Worm (Caenorhabditis elegans) whole organism, dauer: ENCODE measurements around the gene srg-4.

Experiments used
- unc-62 ChIP-seq: sonication (generic microtip); optimal IDR thresholded peaks from 2 replicates; lab custom pipeline; 2017; ENCODE audit warnings: missing biosample characterization, missing genetic modification reagents, missing genetic modification characterization

srg-4 gene

ce11 chrIII:6261985-6262384 lies at the start of gene srg-4:
srg-4 (minus strand) TSS chrIII:6262085.
- TF ChIP-seq unc-62 (GFP tag; lab: Kevin White, UChicago), result no peak

ce11 chrIII:6311452-6311851 lies 49.6 kb upstream of the srg-4 start:
- TF ChIP-seq unc-62 (GFP tag; lab: Kevin White, UChicago), result no peak

ce11 chrIII:6310352-6310751 lies 48.5 kb upstream of the srg-4 start:
- no peak for TF ChIP-seq unc-62 (GFP tag; lab: Kevin White, UChicago)

- TF ChIP-seq unc-62 (GFP tag; lab: Kevin White, UChicago), result no peak
These were observed 47.2 kb upstream of the srg-4 start, which contains the start of gene gar-2 for ce11 chrIII:6309066-6309465. gar-2 (plus strand) TSS chrIII:6309366.

- TF ChIP-seq unc-62 (GFP tag; lab: Kevin White, UChicago), result no peak
These were observed 45.9 kb upstream of the srg-4 start for ce11 chrIII:6307832-6308231.

- TF ChIP-seq unc-62 (GFP tag; lab: Kevin White, UChicago), result no peak
These were observed 41.9 kb upstream of the srg-4 start for ce11 chrIII:6303787-6304186.

ce11 chrIII:6303114-6303647 lies 41.3 kb upstream of the srg-4 start, which contains the start of gene F47D12.9:
F47D12.9 (minus strand) TSS chrIII:6303380.
- TF ChIP-seq unc-62 (GFP tag; lab: Kevin White, UChicago), result no peak

ce11 chrIII:6300297-6300696 lies 38.4 kb upstream of the srg-4 start:
- no peak for TF ChIP-seq unc-62 (GFP tag; lab: Kevin White, UChicago)

- no peak for TF ChIP-seq unc-62 (GFP tag; lab: Kevin White, UChicago)
These were observed 36.2 kb upstream of the srg-4 start, which contains the start of gene F47D12.3 for ce11 chrIII:6298131-6298530. F47D12.3 (plus strand) TSS chrIII:6298461.

ce11 chrIII:6297599-6297998 lies 35.7 kb upstream of the srg-4 start:
- TF ChIP-seq unc-62 (GFP tag; lab: Kevin White, UChicago), result no peak

- no peak for TF ChIP-seq unc-62 (GFP tag; lab: Kevin White, UChicago)
These were observed 34.3 kb upstream of the srg-4 start, which contains the start of gene F47D12.7 for ce11 chrIII:6295972-6296700. F47D12.7 (minus strand) TSS chrIII:6296022.

- TF ChIP-seq unc-62 (GFP tag; lab: Kevin White, UChicago), result no peak
These were observed 28.7 kb upstream of the srg-4 start for ce11 chrIII:6290469-6291182.

ce11 chrIII:6289366-6289765 lies 27.5 kb upstream of the srg-4 start:
- TF ChIP-seq unc-62 (GFP tag; lab: Kevin White, UChicago), result no peak

ce11 chrIII:6287195-6287594 lies 25.3 kb upstream of the srg-4 start, which contains the start of gene F47D12.6:
F47D12.6 (minus strand) TSS chrIII:6287295.
- no peak for TF ChIP-seq unc-62 (GFP tag; lab: Kevin White, UChicago)

- no peak for TF ChIP-seq unc-62 (GFP tag; lab: Kevin White, UChicago)
These were observed 24.0 kb upstream of the srg-4 start, which contains the start of gene gadr-3 for ce11 chrIII:6285890-6286289. gadr-3 (minus strand) TSS chrIII:6285990.

- no peak for TF ChIP-seq unc-62 (GFP tag; lab: Kevin White, UChicago)
These were observed 21.1 kb upstream of the srg-4 start for ce11 chrIII:6283024-6283423.
